Worm (Caenorhabditis elegans) whole organism, L4 larva: Measurements from ENCODE around the gene F13A7.14.

Experiments used
- D1046.2 ChIP-seq: fragments of 200-800 bp; sonication (Bioruptor generic); IDR thresholded peaks from 2 replicates; pipeline ENCODE4 v1.3.6; 2022; ENCODE audit warnings: missing genetic modification characterization, missing compliant biosample characterization
- F10B5.3 ChIP-seq: sonication (generic microtip); optimal IDR thresholded peaks from 2 replicates; lab custom pipeline; 2016; ENCODE audit warnings: mild to moderate bottlenecking, missing genetic modification characterization, missing compliant biosample characterization
- F26F4.8 ChIP-seq: fragments of 200-800 bp; sonication (Bioruptor generic); conservative IDR thresholded peaks from 2 replicates; pipeline ENCODE4 v1.3.6; 2022; ENCODE audit warnings: missing genetic modification characterization, missing compliant biosample characterization
- F49E8.2 ChIP-seq: sonication (generic microtip); optimal IDR thresholded peaks from 2 replicates; lab custom pipeline; 2016; ENCODE audit warnings: missing compliant biosample characterization, mild to moderate bottlenecking, missing genetic modification characterization, borderline replicate concordance
- R02D3.7 ChIP-seq: fragments of 150-350 bp; sonication (generic microtip); optimal IDR thresholded peaks from 3 replicates; lab custom pipeline; 2014; ENCODE audit warnings: missing biosample characterization, missing genetic modification characterization
- Y48G9A.11 ChIP-seq: fragments of 200-800 bp; sonication (Bioruptor generic); IDR thresholded peaks from 2 replicates; pipeline ENCODE4 v1.3.6; 2022; ENCODE audit warnings: missing genetic modification reagents, missing genetic modification characterization, missing compliant biosample characterization
- Y5F2A.4 ChIP-seq: fragments of 200-800 bp; sonication (Bioruptor generic); optimal IDR thresholded peaks from 2 replicates; lab custom pipeline; 2018; ENCODE audit warnings: mild to moderate bottlenecking, missing genetic modification characterization, missing compliant biosample characterization
- ZK337.2 ChIP-seq: fragments of 200-800 bp; sonication (Bioruptor generic); IDR thresholded peaks from 2 replicates; pipeline ENCODE4 v1.3.6; 2022; ENCODE audit warnings: missing genetic modification reagents, missing genetic modification characterization, missing compliant biosample characterization
- aly-2 ChIP-seq: sonication (generic microtip); optimal IDR thresholded peaks from 2 replicates; lab custom pipeline; 2018; ENCODE audit warnings: missing biosample characterization, missing genetic modification characterization
- ama-1 ChIP-seq: fragments of 150-350 bp; optimal IDR thresholded peaks from 2 replicates; lab custom pipeline; 2014; ENCODE audit warnings: inconsistent platforms, mixed read lengths
- attf-4 ChIP-seq: sonication (generic microtip); optimal IDR thresholded peaks from 3 replicates; lab custom pipeline; 2017; ENCODE audit warnings: missing biosample characterization, missing genetic modification characterization
- ceh-20 ChIP-seq: fragments of 200-800 bp; sonication (Bioruptor generic); IDR thresholded peaks from 2 replicates; pipeline ENCODE4 v1.3.6; 2022; ENCODE audit warnings: missing genetic modification reagents, missing genetic modification characterization, missing compliant biosample characterization
- ceh-28 ChIP-seq: fragments of 150-350 bp; optimal IDR thresholded peaks from 2 replicates; lab custom pipeline; 2014; ENCODE audit warnings: missing biosample characterization, missing genetic modification reagents, missing genetic modification characterization
- ceh-32 ChIP-seq: sonication (generic microtip); optimal IDR thresholded peaks from 2 replicates; lab custom pipeline; 2016; ENCODE audit warnings: mild to moderate bottlenecking, missing genetic modification characterization, missing compliant biosample characterization; ENCODE audit not compliant: poor library complexity
- ceh-44 ChIP-seq: fragments of 200-800 bp; sonication (Bioruptor generic); IDR thresholded peaks from 2 replicates; pipeline ENCODE4 v1.3.6; 2022; ENCODE audit warnings: missing genetic modification reagents, missing genetic modification characterization, missing compliant biosample characterization
- ceh-62 ChIP-seq: sonication (generic microtip); optimal IDR thresholded peaks from 2 replicates; lab custom pipeline; 2017; ENCODE audit warnings: missing biosample characterization, missing genetic modification characterization
- ceh-82 ChIP-seq: sonication (generic microtip); optimal IDR thresholded peaks from 2 replicates; lab custom pipeline; 2017; ENCODE audit warnings: missing biosample characterization, missing genetic modification characterization
- ces-1 ChIP-seq: fragments of 150-350 bp; sonication (generic microtip); optimal IDR thresholded peaks from 4 replicates; lab custom pipeline; 2014; ENCODE audit warnings: missing biosample characterization, missing genetic modification reagents, missing genetic modification characterization
- daf-12 ChIP-seq: fragments of 150-350 bp; optimal IDR thresholded peaks from 2 replicates; lab custom pipeline; 2014; ENCODE audit warnings: missing biosample characterization, missing genetic modification reagents, missing genetic modification characterization
- dmd-8 ChIP-seq: fragments of 200-800 bp; sonication (Bioruptor generic); IDR thresholded peaks from 2 replicates; pipeline ENCODE4 v1.3.6; 2022; ENCODE audit warnings: missing genetic modification characterization, missing compliant biosample characterization
- dve-1 ChIP-seq: sonication (generic microtip); optimal IDR thresholded peaks from 2 replicates; lab custom pipeline; 2017; ENCODE audit warnings: antibody characterized with exemption, mild to moderate bottlenecking, missing genetic modification characterization, missing compliant biosample characterization; ENCODE audit not compliant: insufficient read depth
- gei-8 ChIP-seq: fragments of 200-800 bp; sonication (Bioruptor generic); optimal IDR thresholded peaks from 2 replicates; lab custom pipeline; 2018; ENCODE audit warnings: mild to moderate bottlenecking, missing genetic modification characterization, missing compliant biosample characterization
- hlh-11 ChIP-seq: fragments of 200-800 bp; sonication (Bioruptor generic); optimal IDR thresholded peaks from 2 replicates; lab custom pipeline; 2018; ENCODE audit warnings: mild to moderate bottlenecking, missing genetic modification characterization, missing compliant biosample characterization
- jun-1 ChIP-seq: fragments of 150-350 bp; optimal IDR thresholded peaks from 2 replicates; lab custom pipeline; 2014; ENCODE audit warnings: missing biosample characterization, missing genetic modification reagents, missing genetic modification characterization
- lin-1 ChIP-seq: fragments of 200-800 bp; sonication (Bioruptor generic); IDR thresholded peaks from 2 replicates; pipeline ENCODE4 v1.3.6; 2022; ENCODE audit warnings: missing genetic modification reagents, missing genetic modification characterization, missing compliant biosample characterization
- lin-13 ChIP-seq: fragments of 150-350 bp; optimal IDR thresholded peaks from 2 replicates; lab custom pipeline; 2014; ENCODE audit warnings: missing biosample characterization, missing genetic modification reagents, missing genetic modification characterization
- lin-15B ChIP-seq: fragments of 150-350 bp; sonication (generic microtip); optimal IDR thresholded peaks from 3 replicates; lab custom pipeline; 2014; ENCODE audit warnings: missing biosample characterization, missing genetic modification characterization
- lin-38 ChIP-seq: fragments of 200-800 bp; sonication (Bioruptor generic); IDR thresholded peaks from 2 replicates; pipeline ENCODE4 v1.3.6; 2022; ENCODE audit warnings: missing genetic modification reagents, missing genetic modification characterization, missing compliant biosample characterization
- lir-3 ChIP-seq: sonication (generic microtip); optimal IDR thresholded peaks from 2 replicates; lab custom pipeline; 2016; ENCODE audit warnings: mild to moderate bottlenecking, missing genetic modification characterization, missing compliant biosample characterization
- madf-9 ChIP-seq: fragments of 200-800 bp; sonication (Bioruptor generic); conservative IDR thresholded peaks from 2 replicates; pipeline ENCODE4 v1.3.6; 2022; ENCODE audit warnings: missing genetic modification reagents, missing genetic modification characterization, missing compliant biosample characterization
- mdt-29 ChIP-seq: fragments of 200-800 bp; sonication (Bioruptor generic); IDR thresholded peaks from 2 replicates; pipeline ENCODE4 v1.3.6; 2022; ENCODE audit warnings: missing genetic modification reagents, missing genetic modification characterization, missing compliant biosample characterization
- mxl-2 ChIP-seq: fragments of 200-800 bp; sonication (Bioruptor generic); conservative IDR thresholded peaks from 2 replicates; pipeline ENCODE4 v1.3.6; 2022; ENCODE audit warnings: missing genetic modification reagents, missing genetic modification characterization, missing compliant biosample characterization
- mxl-3 ChIP-seq: fragments of 200-800 bp; sonication (Bioruptor generic); optimal IDR thresholded peaks from 2 replicates; lab custom pipeline; 2018; ENCODE audit warnings: mild to moderate bottlenecking, missing genetic modification characterization, missing compliant biosample characterization
- nhr-11 ChIP-seq: fragments of 150-350 bp; optimal IDR thresholded peaks from 2 replicates; lab custom pipeline; 2014; ENCODE audit warnings: missing biosample characterization, missing genetic modification characterization
- nhr-111 ChIP-seq: fragments of 200-800 bp; sonication (Bioruptor generic); optimal IDR thresholded peaks from 2 replicates; lab custom pipeline; 2018; ENCODE audit warnings: mild to moderate bottlenecking, missing genetic modification characterization, missing compliant biosample characterization
- nhr-25 ChIP-seq: sonication (generic microtip); optimal IDR thresholded peaks from 2 replicates; lab custom pipeline; 2017; ENCODE audit warnings: missing genetic modification characterization, mild to moderate bottlenecking, missing compliant biosample characterization, antibody characterized with exemption, moderate library complexity, borderline replicate concordance; ENCODE audit not compliant: insufficient read depth
- nhr-28 ChIP-seq: fragments of 150-350 bp; optimal IDR thresholded peaks from 2 replicates; lab custom pipeline; 2014; ENCODE audit warnings: missing biosample characterization, missing genetic modification characterization
- nhr-42 ChIP-seq: fragments of 200-800 bp; sonication (Bioruptor generic); IDR thresholded peaks from 2 replicates; pipeline ENCODE4 v1.3.6; 2022; ENCODE audit warnings: missing genetic modification characterization, missing compliant biosample characterization
- nhr-76 ChIP-seq: fragments of 150-350 bp; optimal IDR thresholded peaks from 2 replicates; lab custom pipeline; 2014; ENCODE audit warnings: missing biosample characterization, missing genetic modification characterization
- nhr-77 ChIP-seq: fragments of 150-350 bp; optimal IDR thresholded peaks from 2 replicates; lab custom pipeline; 2014; ENCODE audit warnings: missing biosample characterization, missing genetic modification characterization
- pha-4 ChIP-seq, 2 experiments: fragments of 150-350 bp in 1 of 2; fragments of 200-800 bp in 1 of 2; sonication (Bioruptor generic) in 1 of 2; IDR thresholded peaks in 1 of 2; optimal IDR thresholded peaks in 1 of 2; 2 replicates each; pipeline versions ENCODE4 v1.3.6 to Lab custom; 2014 to 2022; ENCODE audit warnings: missing genetic modification characterization in 2 of 2, missing genetic modification reagents in 2 of 2, missing biosample characterization in 1 of 2, missing compliant biosample characterization in 1 of 2
- rbr-2 ChIP-seq: sonication (generic microtip); optimal IDR thresholded peaks from 2 replicates; lab custom pipeline; 2016; ENCODE audit warnings: missing genotype, missing genetic modification characterization, missing compliant biosample characterization
- saeg-2 ChIP-seq: fragments of 200-800 bp; sonication (Bioruptor generic); IDR thresholded peaks from 2 replicates; pipeline ENCODE4 v1.3.6; 2022; ENCODE audit warnings: missing genetic modification reagents, missing genetic modification characterization, missing compliant biosample characterization
- sdz-12 ChIP-seq: fragments of 200-800 bp; sonication (Bioruptor generic); optimal IDR thresholded peaks from 2 replicates; lab custom pipeline; 2018; ENCODE audit warnings: mild to moderate bottlenecking, missing genetic modification characterization, missing compliant biosample characterization
- spr-1 ChIP-seq: sonication (generic microtip); optimal IDR thresholded peaks from 2 replicates; lab custom pipeline; 2016; ENCODE audit warnings: mild to moderate bottlenecking, missing genetic modification characterization, missing compliant biosample characterization
- spr-3 ChIP-seq: fragments of 200-800 bp; sonication (Bioruptor generic); optimal IDR thresholded peaks from 2 replicates; lab custom pipeline; 2018; ENCODE audit warnings: mild to moderate bottlenecking, missing genetic modification characterization, missing compliant biosample characterization
- tra-1 ChIP-seq: fragments of 200-800 bp; sonication (Bioruptor generic); IDR thresholded peaks from 2 replicates; pipeline ENCODE4 v1.3.6; 2022; ENCODE audit warnings: missing genetic modification reagents, missing genetic modification characterization, missing compliant biosample characterization
- zag-1 ChIP-seq: fragments of 150-350 bp; optimal IDR thresholded peaks from 2 replicates; lab custom pipeline; 2014; ENCODE audit warnings: missing biosample characterization, missing genetic modification characterization
- zfp-3 ChIP-seq: fragments of 200-800 bp; sonication (Bioruptor generic); conservative IDR thresholded peaks from 2 replicates; pipeline ENCODE4 v1.3.6; 2022; ENCODE audit warnings: missing genetic modification reagents, missing genetic modification characterization, missing compliant biosample characterization
- zip-11 ChIP-seq: fragments of 200-800 bp; sonication (Bioruptor generic); IDR thresholded peaks from 2 replicates; pipeline ENCODE4 v1.3.6; 2022; ENCODE audit warnings: missing genetic modification characterization, missing compliant biosample characterization
- ztf-7 ChIP-seq: fragments of 150-350 bp; optimal IDR thresholded peaks from 2 replicates; lab custom pipeline; 2014; ENCODE audit warnings: missing biosample characterization, missing genetic modification characterization

Gene F13A7.14

ce11 chrV:16355941-16356340, 45.8 kb upstream of the F13A7.14 start:
- peak; percentile 83; the same call in 1 of the 2 replicates for TF ChIP-seq saeg-2
- no peak for TF ChIP-seq daf-12 (tag; lab: Kevin White, UChicago)
- TF ChIP-seq lin-1 (GFP tag; lab: Robert Waterston, UW) = peak; percentile 90
- no peak for TF ChIP-seq zip-11 (GFP tag; lab: Robert Waterston, UW)
- TF ChIP-seq spr-1 (tag; lab: Kevin White, UChicago) = peak; percentile 74
- peak; percentile 57; the same call in 1 of the 2 replicates for TF ChIP-seq nhr-42 (GFP tag; lab: Robert Waterston, UW)
- peak; percentile 68 for TF ChIP-seq nhr-11 (tag; lab: Kevin White, UChicago)
- TF ChIP-seq gei-8 (GFP tag; lab: Kevin White, UChicago) = peak; percentile 48
- no peak for TF ChIP-seq ceh-82
- no peak for TF ChIP-seq Y5F2A.4 (GFP tag; lab: Kevin White, UChicago)
- no peak for TF ChIP-seq nhr-111
- TF ChIP-seq attf-4 = no peak
- TF ChIP-seq jun-1 (tag; lab: Kevin White, UChicago) = peak; percentile 80
- peak; percentile 91 for TF ChIP-seq mxl-3 (GFP tag; lab: Kevin White, UChicago)
- TF ChIP-seq ceh-32 (tag; lab: Kevin White, UChicago) = no peak
- no peak for TF ChIP-seq ces-1 (GFP tag; lab: Kevin White, UChicago)
- TF ChIP-seq tra-1 = peak; percentile 92
- no peak for TF ChIP-seq ceh-44 (GFP tag; lab: Robert Waterston, UW)
- TF ChIP-seq rbr-2 (tag; lab: Kevin White, UChicago) = peak; percentile 90
- no peak for TF ChIP-seq F26F4.8 (GFP tag; lab: Robert Waterston, UW)
- no peak for TF ChIP-seq Y48G9A.11 (GFP tag; lab: Robert Waterston, UW)
- TF ChIP-seq spr-3 (GFP tag; lab: Kevin White, UChicago) = peak; percentile 31
- TF ChIP-seq lir-3 = no peak
- no peak; the same call in 1 of the 2 replicates for TF ChIP-seq zfp-3 (GFP tag; lab: Robert Waterston, UW)
- no peak for TF ChIP-seq ceh-62
- TF ChIP-seq lin-15B = no peak
- no peak for TF ChIP-seq aly-2
- TF ChIP-seq nhr-77 (tag; lab: Kevin White, UChicago) = peak; percentile 93
- 0 out of 2 replicates have a peak, but pooled peaks have one; percentile 54 for TF ChIP-seq dmd-8 (GFP tag; lab: Robert Waterston, UW)
- TF ChIP-seq zag-1 (tag; lab: Kevin White, UChicago) = no peak
- TF ChIP-seq pha-4 (GFP tag; IDR thresholded peaks at IDR 0.05; lab: Robert Waterston, UW) = peak; percentile 80
- no peak for TF ChIP-seq pha-4 (tag; optimal IDR thresholded peaks at IDR 0.05; lab: Kevin White, UChicago)
- no peak for TF ChIP-seq mdt-29 (GFP tag; lab: Robert Waterston, UW)
- no peak for TF ChIP-seq ceh-28
- TF ChIP-seq F10B5.3 = peak; percentile 14
- peak; percentile 55 for TF ChIP-seq ztf-7 (tag; lab: Kevin White, UChicago)
- TF ChIP-seq madf-9 = peak; percentile 73
- no peak for TF ChIP-seq nhr-76
- TF ChIP-seq R02D3.7 (tag; lab: Kevin White, UChicago) = no peak
- no peak for TF ChIP-seq ZK337.2 (GFP tag; lab: Robert Waterston, UW)
- TF ChIP-seq sdz-12 = peak; percentile 47
- TF ChIP-seq mxl-2 (GFP tag; lab: Robert Waterston, UW) = peak; percentile 45; the same call in 1 of the 2 replicates
- no peak for TF ChIP-seq ama-1 (lab: Kevin White, UChicago)
- TF ChIP-seq nhr-28 (tag; lab: Kevin White, UChicago) = peak; percentile 84
- no peak for TF ChIP-seq D1046.2
- TF ChIP-seq lin-38 (GFP tag; lab: Robert Waterston, UW) = peak; percentile 65
- peak; percentile 6 for TF ChIP-seq lin-13 (GFP tag; lab: Kevin White, UChicago)
- TF ChIP-seq dve-1 (tag; lab: Kevin White, UChicago) = peak; percentile 96
- TF ChIP-seq F49E8.2 (tag; lab: Kevin White, UChicago) = no peak
- TF ChIP-seq ceh-20 (GFP tag; lab: Robert Waterston, UW) = peak; percentile 83
- TF ChIP-seq hlh-11 (tag; lab: Kevin White, UChicago) = peak; percentile 97
- TF ChIP-seq nhr-25 (tag; lab: Kevin White, UChicago) = peak; percentile 50
